Worm (Caenorhabditis elegans): Measurements from ENCODE around the gene hif-1.

DNA sequence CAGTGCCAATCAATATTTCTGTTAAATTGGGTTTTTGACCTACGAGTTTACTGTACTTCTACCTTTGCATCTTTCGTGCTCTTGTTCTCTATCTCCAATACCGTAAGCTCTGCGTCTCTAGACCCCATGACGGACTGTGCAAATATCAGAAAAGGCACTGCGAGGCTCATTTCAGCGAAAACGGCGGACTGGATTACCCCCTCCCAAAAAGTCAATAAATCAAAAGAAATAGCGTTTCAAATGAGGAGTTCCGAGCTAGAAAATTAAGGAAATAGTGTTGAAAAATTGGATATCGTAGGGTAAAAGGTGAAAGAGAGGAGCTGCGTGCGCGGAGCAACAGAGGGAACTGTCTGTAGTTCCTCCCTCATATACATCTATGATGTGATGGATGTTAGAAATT lies 18.4 kb upstream of the hif-1 start:
- TF ChIP-seq him-1 (tag; optimal IDR thresholded peaks at IDR 0.05) = no peak
- TF ChIP-seq dao-5 (tag; optimal IDR thresholded peaks at IDR 0.05) = no peak

Measured in whole organism, L4/young adult.